Fruit fly (Drosophila melanogaster): ENCODE measurements around the gene CG9265.

Gene CG9265

DNA sequence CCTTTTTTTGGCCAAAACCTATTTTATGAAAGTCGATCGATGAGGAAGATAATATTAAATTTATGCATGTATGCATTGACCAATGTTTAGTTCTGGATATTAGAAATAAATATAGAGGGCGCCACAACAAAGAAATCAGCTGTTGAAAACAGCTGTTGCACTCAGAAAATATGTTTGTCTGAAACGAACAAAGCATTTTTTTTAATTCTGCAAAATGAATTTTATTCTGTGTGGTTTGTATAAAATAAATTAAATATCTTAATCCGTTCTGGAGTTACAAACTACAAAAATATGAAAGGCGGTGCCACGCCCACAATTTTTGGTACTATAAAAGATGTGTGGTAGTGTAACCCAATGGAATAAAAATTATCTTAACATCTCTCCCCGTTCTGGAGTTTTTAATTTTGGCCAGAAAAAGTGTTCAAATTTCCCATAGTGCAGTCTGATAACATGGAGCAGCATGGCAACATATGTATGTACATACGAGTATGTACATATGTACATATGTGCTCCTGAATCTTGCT lies 37.5 kb upstream of the CG9265 start:
- TF ChIP-seq bbx (GFP tag; IDR thresholded peaks at IDR 0.05; ENCODE audit: partially characterized antibody) (no peak), CG17361 (GFP tag; IDR thresholded peaks at IDR 0.05) (peak; percentile 73), sens (GFP tag) (peak; percentile 95), chn (GFP tag; optimal IDR thresholded peaks at IDR 0.05) (peak; percentile 74), BEAF-32 (GFP tag; optimal IDR thresholded peaks at IDR 0.05) (no peak), dmrt11E (tag; optimal IDR thresholded peaks at IDR 0.05) (peak; percentile 82), CG15601 (tag; optimal IDR thresholded peaks at IDR 0.05) (peak; percentile 56), caup (GFP tag; optimal IDR thresholded peaks at IDR 0.05; ENCODE audit: severe bottlenecking) (no peak), CG10209 (GFP tag; optimal IDR thresholded peaks at IDR 0.05) (peak; percentile 61), CG8478 (optimal IDR thresholded peaks at IDR 0.05) (no peak), dan (GFP tag; IDR thresholded peaks at IDR 0.05) (no peak), CG2678 (tag; optimal IDR thresholded peaks at IDR 0.05) (peak; percentile 63), nerfin-1 (tag; optimal IDR thresholded peaks at IDR 0.05) (peak; percentile 12), CG17359 (tag; optimal IDR thresholded peaks at IDR 0.05) (peak; percentile 38), Nf-YC (tag; optimal IDR thresholded peaks at IDR 0.05) (peak; percentile 43), CG12942 (GFP tag; optimal IDR thresholded peaks at IDR 0.05) (no peak), dmrt99B (tag; optimal IDR thresholded peaks at IDR 0.05) (peak; percentile 65), CG17385 (GFP tag; optimal IDR thresholded peaks at IDR 0.05) (peak; percentile 57), al (GFP tag; IDR thresholded peaks at IDR 0.05) (no peak), CG32772 (GFP tag; IDR thresholded peaks at IDR 0.05) (no peak), CG32767 (GFP tag; IDR thresholded peaks at IDR 0.05) (peak; percentile 66; the same call in 1 of the 2 replicates), CG12219 (GFP tag; optimal IDR thresholded peaks at IDR 0.05) (peak; percentile 59), cg (GFP tag; optimal IDR thresholded peaks at IDR 0.05) (no peak), CG4854 (GFP tag; optimal IDR thresholded peaks at IDR 0.05) (peak; percentile 66), CG8924 (tag; optimal IDR thresholded peaks at IDR 0.05) (peak; percentile 61), onecut (GFP tag; IDR thresholded peaks at IDR 0.05) (peak; percentile 49), CoRest (tag; optimal IDR thresholded peaks at IDR 0.05) (peak; percentile 75), sens-2 (GFP tag; IDR thresholded peaks at IDR 0.05) (no peak), GATAe (GFP tag; conservative IDR thresholded peaks at IDR 0.05) (no peak), ap (GFP tag; IDR thresholded peaks at IDR 0.05) (no peak), ash1 (GFP tag; optimal IDR thresholded peaks at IDR 0.05) (no peak), CG1603 (tag; optimal IDR thresholded peaks at IDR 0.05) (no peak), Fer1 (GFP tag; optimal IDR thresholded peaks at IDR 0.05) (no peak), HLH4C (GFP tag; IDR thresholded peaks at IDR 0.05; ENCODE audit: partially characterized antibody) (no peak), seq (GFP tag; IDR thresholded peaks at IDR 0.05) (peak; percentile 48; the same call in 1 of the 2 replicates), lilli (GFP tag; optimal IDR thresholded peaks at IDR 0.05) (peak; percentile 68), bcd (GFP tag; optimal IDR thresholded peaks at IDR 0.05) (peak; percentile 52), CG6175 (GFP tag; IDR thresholded peaks at IDR 0.05) (no peak), abd-A (tag; optimal IDR thresholded peaks at IDR 0.05) (no peak), CG34224 (GFP tag; IDR thresholded peaks at IDR 0.05; ENCODE audit: partially characterized antibody) (no peak), CG1647 (GFP tag; optimal IDR thresholded peaks at IDR 0.05) (no peak), pan (optimal IDR thresholded peaks at IDR 0.05) (no peak), pan (GFP tag; optimal IDR thresholded peaks at IDR 0.05 in 1 of 2, IDR thresholded peaks at IDR 0.05 in 1 of 2) (peak in 1 of 2 experiments; percentile 27), CG12155 (GFP tag; optimal IDR thresholded peaks at IDR 0.05) (no peak), shn (GFP tag; optimal IDR thresholded peaks at IDR 0.05) (peak; percentile 65), CG18011 (GFP tag; optimal IDR thresholded peaks at IDR 0.05) (no peak), eyg (GFP tag; optimal IDR thresholded peaks at IDR 0.05) (peak; percentile 8), PHDP (tag; optimal IDR thresholded peaks at IDR 0.05) (peak; percentile 48), CG34422 (GFP tag; IDR thresholded peaks at IDR 0.05) (0 out of 3 replicates have a peak, but pooled peaks have one; percentile 13), bowl (GFP tag; IDR thresholded peaks at IDR 0.05) (no peak), trem (tag; optimal IDR thresholded peaks at IDR 0.05) (peak; percentile 40)

Measured in whole organism, embryonic.